Worm (Caenorhabditis elegans) whole organism, L4/young adult: ENCODE data around the gene dsl-5.

Source experiments
- dao-5 ChIP-seq: sonication (generic microtip); optimal IDR thresholded peaks from 2 replicates; lab custom pipeline; 2016; ENCODE audit warnings: missing genotype, missing genetic modification characterization, moderate library complexity, missing compliant biosample characterization
- him-1 ChIP-seq: sonication (generic microtip); optimal IDR thresholded peaks from 2 replicates; lab custom pipeline; 2016; ENCODE audit warnings: missing genotype, missing genetic modification reagents, missing genetic modification characterization, missing compliant biosample characterization

DNA sequence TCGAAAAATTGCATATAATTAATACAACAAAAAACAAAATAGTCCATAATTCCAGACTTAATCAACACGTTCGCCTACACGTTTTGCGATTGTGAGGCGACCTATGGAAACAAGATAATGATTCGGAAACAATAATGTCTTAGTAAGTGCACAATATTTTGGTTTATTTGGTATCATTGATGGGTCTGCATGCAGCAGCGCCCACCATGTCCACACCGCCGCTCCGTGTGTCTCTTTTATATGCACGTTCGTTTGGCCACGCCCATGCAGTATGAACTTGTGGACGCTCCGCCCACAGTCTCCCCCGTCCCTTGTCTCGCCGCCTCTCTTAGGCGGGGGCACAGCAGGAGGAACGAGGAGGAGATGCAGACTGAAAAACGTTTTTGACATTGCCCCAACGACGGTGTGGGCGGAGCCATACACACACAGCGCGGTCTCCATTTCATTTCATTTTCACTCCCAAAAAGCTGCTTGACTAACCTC is 26.6 kb downstream of the dsl-5 start, which contains the start of gene mig-38:
- TF ChIP-seq dao-5 (no peak), him-1 (tag; lab: Kevin White, UChicago) (peak; percentile 23)
